ENCODE assay signal across 1 fruit fly cellular context in the genomic region with DNA sequence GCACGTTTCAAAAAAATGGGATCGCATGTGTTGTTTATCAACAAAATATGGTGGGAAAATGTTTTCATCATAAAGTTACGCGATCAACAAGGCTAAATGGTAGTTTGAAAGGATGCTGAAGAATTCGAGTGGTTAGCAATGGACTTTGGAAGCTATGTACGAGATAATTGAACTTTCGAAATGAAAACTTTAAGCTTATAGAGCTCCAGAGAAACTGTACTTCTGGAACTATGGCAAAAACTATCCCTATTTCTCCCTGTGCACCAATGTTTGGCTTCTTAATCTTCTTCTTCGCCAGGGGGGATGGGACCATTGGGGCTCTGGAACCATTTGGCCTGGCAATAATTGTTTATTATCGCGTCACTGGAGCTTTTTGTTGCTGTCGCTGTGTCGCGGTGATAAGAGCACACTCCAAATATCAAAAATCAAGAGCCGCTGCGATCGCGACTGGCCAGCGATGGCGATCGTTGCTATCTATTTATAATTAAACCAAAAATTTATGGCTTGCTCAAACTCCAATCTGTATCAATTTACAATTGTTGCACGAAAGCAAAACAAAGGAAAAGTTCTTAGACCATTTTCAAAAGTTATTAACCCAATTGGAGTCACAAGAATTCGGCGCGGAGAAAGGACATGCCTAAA.
TF ChIP-seq lines count a peak whose summit lies in the region.

No protein-coding gene starts in this region.

TF ChIP-seq in whole organism, embryonic, 481 proteins besides CTCF, POLR2A, EP300 and RAD21 (continued from another document):
- TF ChIP-seq CG12104 (GFP tag; optimal IDR thresholded peaks at IDR 0.05; lab: Kevin White, UChicago): no peak
- TF ChIP-seq CG13894 (tag; optimal IDR thresholded peaks at IDR 0.05; lab: Kevin White, UChicago): peak; percentile 9
- TF ChIP-seq CG9609 (GFP tag; optimal IDR thresholded peaks at IDR 0.05; lab: Kevin White, UChicago): peak; percentile 11
- no peak for TF ChIP-seq Max (GFP tag; optimal IDR thresholded peaks at IDR 0.05; lab: Kevin White, UChicago)
- TF ChIP-seq Hmx (GFP tag; optimal IDR thresholded peaks at IDR 0.05; lab: Kevin White, UChicago): no peak
- TF ChIP-seq Mrtf (GFP tag; IDR thresholded peaks at IDR 0.05; lab: Robert Waterston, UW): no peak
- peak; percentile 7 for TF ChIP-seq Sry-δ (GFP tag; optimal IDR thresholded peaks at IDR 0.05; lab: Kevin White, UChicago)
- no peak for TF ChIP-seq CG4820 (GFP tag; optimal IDR thresholded peaks at IDR 0.05; lab: Kevin White, UChicago)
- no peak for TF ChIP-seq slou (GFP tag; optimal IDR thresholded peaks at IDR 0.05; lab: Kevin White, UChicago)
- no peak for TF ChIP-seq en (GFP tag; optimal IDR thresholded peaks at IDR 0.05; lab: Kevin White, UChicago)
- no peak for TF ChIP-seq CG4404 (GFP tag; IDR thresholded peaks at IDR 0.05; lab: Robert Waterston, UW)
- no peak for TF ChIP-seq HLHmδ (GFP tag; optimal IDR thresholded peaks at IDR 0.05; lab: Kevin White, UChicago)
- peak; percentile 23 for TF ChIP-seq vfl (GFP tag; optimal IDR thresholded peaks at IDR 0.05; lab: Kevin White, UChicago)
- TF ChIP-seq Gsc (GFP tag; IDR thresholded peaks at IDR 0.05; lab: Robert Waterston, UW): no peak
- no peak for TF ChIP-seq CG34422 (GFP tag; IDR thresholded peaks at IDR 0.05; lab: Robert Waterston, UW)
- TF ChIP-seq nerfin-2 (GFP tag; IDR thresholded peaks at IDR 0.05; lab: Robert Waterston, UW; ENCODE audit: partially characterized antibody): no peak
- TF ChIP-seq esg (GFP tag; conservative IDR thresholded peaks at IDR 0.05; lab: Robert Waterston, UW): no peak
- no peak for TF ChIP-seq NK7.1 (GFP tag; optimal IDR thresholded peaks at IDR 0.05; lab: Kevin White, UChicago)
- no peak for TF ChIP-seq CG10431 (GFP tag; optimal IDR thresholded peaks at IDR 0.05; lab: Kevin White, UChicago)
- no peak for TF ChIP-seq CG1647 (GFP tag; optimal IDR thresholded peaks at IDR 0.05; lab: Kevin White, UChicago)
- TF ChIP-seq ems (GFP tag; optimal IDR thresholded peaks at IDR 0.05; lab: Kevin White, UChicago): peak; percentile 18
- TF ChIP-seq Dp (GFP tag; optimal IDR thresholded peaks at IDR 0.05; lab: Kevin White, UChicago): no peak
- TF ChIP-seq CG17568 (GFP tag; optimal IDR thresholded peaks at IDR 0.05; lab: Kevin White, UChicago): no peak
- TF ChIP-seq hkb (optimal IDR thresholded peaks at IDR 0.05; lab: Kevin White, UChicago): no peak
- peak; percentile 43; the same call in 1 of the 2 replicates for TF ChIP-seq hkb (GFP tag; IDR thresholded peaks at IDR 0.05; lab: Robert Waterston, UW)
